Fruit fly (Drosophila melanogaster): ENCODE results near the gene CG18249.

CG18249 gene

dm6 chr3R:8219891-8220290, at the start of gene CG18249:
Gene CG18249, plus strand, starts transcription at chr3R:8220146.
- TF ChIP-seq cic (GFP tag; optimal IDR thresholded peaks at IDR 0.05) (peak; percentile 85), CG14711 (tag; optimal IDR thresholded peaks at IDR 0.05) (no peak), pad (GFP tag; optimal IDR thresholded peaks at IDR 0.05) (peak; percentile 4)

dm6 chr3R:8171489-8172161, 48.3 kb upstream of the CG18249 start:
- no peak for TF ChIP-seq ovo (GFP tag; optimal IDR thresholded peaks at IDR 0.05)
- TF ChIP-seq Clk (GFP tag; optimal IDR thresholded peaks at IDR 0.05), result no peak
- no peak for TF ChIP-seq Crg-1 (GFP tag; optimal IDR thresholded peaks at IDR 0.05)
- TF ChIP-seq Mnt (GFP tag; optimal IDR thresholded peaks at IDR 0.05), result no peak
- TF ChIP-seq bab1 (GFP tag; optimal IDR thresholded peaks at IDR 0.05), result no peak
- no peak for TF ChIP-seq kay (GFP tag; ENCODE audit: borderline replicate concordance)
- no peak for TF ChIP-seq CG12768 (GFP tag; optimal IDR thresholded peaks at IDR 0.05)
- TF ChIP-seq CG14711 (tag; optimal IDR thresholded peaks at IDR 0.05), result no peak
- no peak for TF ChIP-seq tj (GFP tag; optimal IDR thresholded peaks at IDR 0.05)
- TF ChIP-seq toe (GFP tag; optimal IDR thresholded peaks at IDR 0.05), result no peak
- TF ChIP-seq pad (GFP tag; optimal IDR thresholded peaks at IDR 0.05), result no peak
- no peak for TF ChIP-seq CG7045 (GFP tag; optimal IDR thresholded peaks at IDR 0.05)

dm6 chr3R:8176058-8176673, 43.8 kb upstream of the CG18249 start:
- no peak for TF ChIP-seq bab1 (GFP tag; optimal IDR thresholded peaks at IDR 0.05)

- TF ChIP-seq CG5204 (GFP tag; optimal IDR thresholded peaks at IDR 0.05), result no peak
- TF ChIP-seq CG1620 (GFP tag; optimal IDR thresholded peaks at IDR 0.05), result no peak
- no peak for TF ChIP-seq tj (GFP tag; optimal IDR thresholded peaks at IDR 0.05)
- TF ChIP-seq CG33017 (tag; optimal IDR thresholded peaks at IDR 0.05), result no peak
- TF ChIP-seq kay (GFP tag; ENCODE audit: borderline replicate concordance), result no peak
- TF ChIP-seq CG11617 (GFP tag; optimal IDR thresholded peaks at IDR 0.05), result no peak
- no peak for TF ChIP-seq ovo (GFP tag; optimal IDR thresholded peaks at IDR 0.05)
- no peak for TF ChIP-seq bab1 (GFP tag; optimal IDR thresholded peaks at IDR 0.05)
- TF ChIP-seq CG7101 (tag; optimal IDR thresholded peaks at IDR 0.05), result no peak
- TF ChIP-seq cnc (optimal IDR thresholded peaks at IDR 0.05), result no peak
- no peak for TF ChIP-seq CG14711 (tag; optimal IDR thresholded peaks at IDR 0.05)
- TF ChIP-seq CG12768 (GFP tag; optimal IDR thresholded peaks at IDR 0.05), result no peak
- TF ChIP-seq pad (GFP tag; optimal IDR thresholded peaks at IDR 0.05), result no peak
- no peak for TF ChIP-seq Crg-1 (GFP tag; optimal IDR thresholded peaks at IDR 0.05)
- TF ChIP-seq Hr96 (GFP tag; optimal IDR thresholded peaks at IDR 0.05), result no peak
- no peak for TF ChIP-seq CG7045 (GFP tag; optimal IDR thresholded peaks at IDR 0.05)
- no peak for TF ChIP-seq cic (GFP tag; optimal IDR thresholded peaks at IDR 0.05)
- TF ChIP-seq Mnt (GFP tag; optimal IDR thresholded peaks at IDR 0.05), result no peak
Observed at dm6 chr3R:8180376-8181011, 39.5 kb upstream of the CG18249 start.

dm6 chr3R:8181412-8182108, 38.4 kb upstream of the CG18249 start, which contains the start of gene grn:
Gene grn, minus strand, starts transcription at chr3R:8181444.
- TF ChIP-seq pad (GFP tag; optimal IDR thresholded peaks at IDR 0.05) (peak; percentile 63), CG1620 (GFP tag; optimal IDR thresholded peaks at IDR 0.05) (no peak)

dm6 chr3R:8183502-8183901, 36.4 kb upstream of the CG18249 start:
- TF ChIP-seq CG5204 (GFP tag; optimal IDR thresholded peaks at IDR 0.05) (no peak), Hr96 (GFP tag; optimal IDR thresholded peaks at IDR 0.05) (no peak), ovo (GFP tag; optimal IDR thresholded peaks at IDR 0.05) (no peak), CG33017 (tag; optimal IDR thresholded peaks at IDR 0.05) (no peak), Mnt (GFP tag; optimal IDR thresholded peaks at IDR 0.05) (no peak), kay (GFP tag; ENCODE audit: borderline replicate concordance) (no peak), CG11617 (GFP tag; optimal IDR thresholded peaks at IDR 0.05) (no peak)

- TF ChIP-seq Crg-1 (GFP tag; optimal IDR thresholded peaks at IDR 0.05) (no peak), kay (GFP tag; ENCODE audit: borderline replicate concordance) (no peak), cnc (optimal IDR thresholded peaks at IDR 0.05) (no peak), pad (GFP tag; optimal IDR thresholded peaks at IDR 0.05) (no peak), CG7101 (tag; optimal IDR thresholded peaks at IDR 0.05) (no peak), CG14711 (tag; optimal IDR thresholded peaks at IDR 0.05) (no peak), Mnt (GFP tag; optimal IDR thresholded peaks at IDR 0.05) (no peak), CG12768 (GFP tag; optimal IDR thresholded peaks at IDR 0.05) (no peak), toe (GFP tag; optimal IDR thresholded peaks at IDR 0.05) (no peak), CG1620 (GFP tag; optimal IDR thresholded peaks at IDR 0.05) (no peak), CG5204 (GFP tag; optimal IDR thresholded peaks at IDR 0.05) (no peak), bab1 (GFP tag; optimal IDR thresholded peaks at IDR 0.05) (no peak)
Observed at dm6 chr3R:8187446-8188133, 32.4 kb upstream of the CG18249 start.
